Worm (Caenorhabditis elegans) whole organism, L3 larva: ENCODE measurements around the gene ctsa-2.

Source experiments
- fkh-10 ChIP-seq: sonication (generic microtip); optimal IDR thresholded peaks from 2 replicates; lab custom pipeline; 2017; ENCODE audit warnings: missing biosample characterization, missing genetic modification reagents, missing genetic modification characterization
- nhr-28 ChIP-seq: fragments of 150-350 bp; optimal IDR thresholded peaks from 2 replicates; lab custom pipeline; 2014; ENCODE audit warnings: missing biosample characterization, missing genetic modification characterization
- nhr-76 ChIP-seq: fragments of 150-350 bp; sonication (generic microtip); optimal IDR thresholded peaks from 5 replicates; lab custom pipeline; 2014; ENCODE audit warnings: missing biosample characterization, missing genetic modification characterization
- pha-4 ChIP-seq: fragments of 150-350 bp; optimal IDR thresholded peaks from 2 replicates; lab custom pipeline; 2014; ENCODE audit warnings: missing biosample characterization, missing genetic modification reagents, missing genetic modification characterization
- skn-1 ChIP-seq: fragments of 150-350 bp; optimal IDR thresholded peaks from 2 replicates; lab custom pipeline; 2014; ENCODE audit warnings: missing biosample characterization, missing genetic modification characterization
- tbx-2 ChIP-seq: sonication (generic microtip); optimal IDR thresholded peaks from 2 replicates; lab custom pipeline; 2016; ENCODE audit warnings: mild to moderate bottlenecking, missing genetic modification characterization, missing compliant biosample characterization

DNA sequence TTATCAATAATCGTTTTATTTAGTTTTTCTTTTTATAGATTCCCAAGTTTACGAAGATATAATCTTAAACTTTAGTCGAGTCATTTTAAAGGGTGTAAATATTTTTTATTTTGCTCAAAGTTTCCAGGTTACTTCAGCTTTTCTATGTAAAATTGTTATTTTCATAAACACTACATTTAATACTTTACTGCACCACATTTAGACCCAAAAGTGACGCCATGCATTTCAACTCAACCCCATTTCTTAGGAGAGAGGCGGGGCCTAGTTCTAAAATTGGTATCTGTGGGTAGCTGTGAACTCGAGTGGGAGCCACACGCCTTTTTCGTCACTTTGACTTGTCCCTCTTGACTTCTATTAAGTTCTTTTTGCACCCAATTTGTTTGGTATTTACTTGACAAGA is 17.8 kb downstream of the ctsa-2 start, which contains the start of gene T22E5.1:
- TF ChIP-seq pha-4 (tag; lab: Kevin White, UChicago) = no peak
- TF ChIP-seq tbx-2 (tag; lab: Kevin White, UChicago) = no peak
- no peak for TF ChIP-seq fkh-10 (GFP tag; lab: Kevin White, UChicago)
- no peak for TF ChIP-seq nhr-76
- TF ChIP-seq nhr-28 (tag; lab: Kevin White, UChicago) = no peak
- no peak for TF ChIP-seq skn-1
